Fruit fly (Drosophila melanogaster) whole organism, wandering third instar larva: ENCODE results near the gene CG17139.

Source experiments
- CG32264 ChIP-seq: fragments of 200-800 bp; sonication (Bioruptor generic); optimal IDR thresholded peaks from 2 replicates; lab custom pipeline; 2016; ENCODE audit warnings: missing biosample characterization, missing genetic modification characterization
- CG9705 ChIP-seq: fragments of 200-800 bp; sonication (Bioruptor generic); optimal IDR thresholded peaks from 2 replicates; lab custom pipeline; 2018; ENCODE audit warnings: missing biosample characterization, mild to moderate bottlenecking, missing genetic modification characterization
- CrebA ChIP-seq: fragments of 200-800 bp; sonication (Bioruptor generic); optimal IDR thresholded peaks from 2 replicates; lab custom pipeline; 2016; ENCODE audit warnings: missing biosample characterization, mild to moderate bottlenecking, missing genetic modification characterization, borderline replicate concordance
- Dfd ChIP-seq: fragments of >200 bp; optimal IDR thresholded peaks from 2 replicates; lab custom pipeline; 2017; ENCODE audit warnings: missing biosample characterization, missing genetic modification characterization
- GATAd ChIP-seq: sonication (Bioruptor generic); optimal IDR thresholded peaks from 2 replicates; lab custom pipeline; 2016; ENCODE audit warnings: missing biosample characterization, missing genetic modification characterization
- Hr83 ChIP-seq: fragments of 200-300 bp; sonication (Bioruptor generic); optimal IDR thresholded peaks from 2 replicates; lab custom pipeline; 2016; ENCODE audit warnings: missing biosample characterization, mild to moderate bottlenecking, missing genetic modification characterization, moderate library complexity; ENCODE audit not compliant: poor library complexity, severe bottlenecking
- Jra ChIP-seq: sonication (Bioruptor generic); optimal IDR thresholded peaks from 2 replicates; lab custom pipeline; 2016; ENCODE audit warnings: missing biosample characterization, missing genetic modification characterization
- Mio ChIP-seq: sonication (Bioruptor generic); optimal IDR thresholded peaks from 2 replicates; lab custom pipeline; 2016; ENCODE audit warnings: missing biosample characterization, missing genetic modification characterization
- Myc ChIP-seq: fragments of >200 bp; optimal IDR thresholded peaks from 2 replicates; lab custom pipeline; 2017
- N ChIP-seq: fragments of >200 bp; optimal IDR thresholded peaks from 2 replicates; lab custom pipeline; 2018; ENCODE audit warnings: missing biosample characterization, missing external identifiers, missing genetic modification characterization
- OdsH ChIP-seq: fragments of 200-800 bp; sonication (Bioruptor generic); optimal IDR thresholded peaks from 2 replicates; lab custom pipeline; 2016; ENCODE audit warnings: missing biosample characterization, mild to moderate bottlenecking, missing genetic modification characterization
- Rel ChIP-seq, 2 experiments: fragments of 200-800 bp; sonication (Bioruptor generic) in 1 of 2; optimal IDR thresholded peaks; 2 replicates in 1 of 2; 3 replicates in 1 of 2; lab custom pipeline; 2016 to 2019; ENCODE audit warnings: mild to moderate bottlenecking in 2 of 2, missing biosample characterization in 2 of 2, missing genetic modification characterization in 2 of 2, moderate library complexity in 1 of 2
- Sp1 ChIP-seq: fragments of 200-800 bp; sonication (Bioruptor generic); optimal IDR thresholded peaks from 3 replicates; lab custom pipeline; 2019; ENCODE audit warnings: missing biosample characterization, mild to moderate bottlenecking, missing genetic modification characterization, moderate library complexity
- Vsx2 ChIP-seq: fragments of 200-300, 225-300 bp; sonication (Bioruptor generic); optimal IDR thresholded peaks from 2 replicates; lab custom pipeline; 2018; ENCODE audit warnings: missing biosample characterization, missing genetic modification characterization; ENCODE audit not compliant: partially characterized antibody
- br ChIP-seq: fragments of 200-800 bp; sonication (Bioruptor generic); optimal IDR thresholded peaks from 2 replicates; lab custom pipeline; 2016; ENCODE audit warnings: missing biosample characterization, missing genetic modification characterization
- brk ChIP-seq: fragments of 200-800 bp; sonication (Bioruptor generic); optimal IDR thresholded peaks from 2 replicates; lab custom pipeline; 2016; ENCODE audit warnings: missing biosample characterization, mild to moderate bottlenecking, missing genetic modification characterization
- dl ChIP-seq, 2 experiments: fragments of 175-275, 200-275 bp in 1 of 2; fragments of 200-275 bp in 1 of 2; sonication (Bioruptor generic); optimal IDR thresholded peaks; lab custom pipeline; 2018; ENCODE audit warnings: mild to moderate bottlenecking in 2 of 2, missing biosample characterization in 2 of 2, missing genetic modification characterization in 2 of 2, moderate library complexity in 2 of 2; ENCODE audit not compliant: partially characterized antibody in 2 of 2, insufficient read depth in 1 of 2
- dsf ChIP-seq: sonication (Bioruptor generic); optimal IDR thresholded peaks from 2 replicates; lab custom pipeline; 2016; ENCODE audit warnings: missing biosample characterization, missing genetic modification characterization, borderline replicate concordance
- ey ChIP-seq: fragments of 200-800 bp; sonication (Bioruptor generic); optimal IDR thresholded peaks from 2 replicates; lab custom pipeline; 2016; ENCODE audit warnings: missing biosample characterization, missing genetic modification characterization
- foxo ChIP-seq, 2 experiments: fragments of 200-800 bp; sonication (Bioruptor generic); optimal IDR thresholded peaks; 2 replicates in 1 of 2; 3 replicates in 1 of 2; lab custom pipeline; 2016 to 2017; ENCODE audit warnings: missing biosample characterization in 2 of 2, missing genetic modification characterization in 2 of 2
- fru ChIP-seq: fragments of 200-800 bp; sonication (Bioruptor generic); optimal IDR thresholded peaks from 3 replicates; lab custom pipeline; 2016; ENCODE audit warnings: missing biosample characterization, mild to moderate bottlenecking, missing genetic modification characterization
- h ChIP-seq: fragments of 200-800 bp; sonication (Bioruptor generic); optimal IDR thresholded peaks from 3 replicates; lab custom pipeline; 2016; ENCODE audit warnings: missing biosample characterization, mild to moderate bottlenecking, missing genetic modification characterization
- lola ChIP-seq: fragments of >200 bp; optimal IDR thresholded peaks from 2 replicates; lab custom pipeline; 2017; ENCODE audit warnings: missing biosample characterization, missing genetic modification characterization
- psq ChIP-seq: fragments of 200-800 bp; sonication (Bioruptor generic); optimal IDR thresholded peaks from 3 replicates; lab custom pipeline; 2017; ENCODE audit warnings: missing biosample characterization, mild to moderate bottlenecking, missing genetic modification characterization, moderate library complexity
- rgr ChIP-seq: fragments of 200-800 bp; sonication (Bioruptor generic); optimal IDR thresholded peaks from 3 replicates; lab custom pipeline; 2016; ENCODE audit warnings: missing biosample characterization, mild to moderate bottlenecking, missing genetic modification characterization
- sage ChIP-seq: fragments of 200-800 bp; sonication (Bioruptor generic); optimal IDR thresholded peaks from 2 replicates; lab custom pipeline; 2016; ENCODE audit warnings: missing biosample characterization, mild to moderate bottlenecking, missing genetic modification characterization
- sv ChIP-seq: fragments of 200-800 bp; sonication (Bioruptor generic); optimal IDR thresholded peaks from 3 replicates; lab custom pipeline; 2016; ENCODE audit warnings: missing biosample characterization, missing genetic modification characterization
- usp ChIP-seq: fragments of >200 bp; optimal IDR thresholded peaks from 2 replicates; lab custom pipeline; 2017; ENCODE audit warnings: missing biosample characterization, missing genetic modification characterization
- woc ChIP-seq: sonication (Bioruptor generic); optimal IDR thresholded peaks from 2 replicates; lab custom pipeline; 2016; ENCODE audit warnings: missing biosample characterization, mild to moderate bottlenecking, missing genetic modification characterization

CG17139 gene

dm6 chr2L:10850320-10850990 lies 5.0 kb upstream of the CG17139 start, which contains the start of gene porin (continued):
- TF ChIP-seq dl (GFP tag; optimal IDR thresholded peaks at IDR 0.05; lab: Kevin White, UChicago; ENCODE audit: insufficient read depth in 1 of 2, partially characterized antibody in 2 of 2) (no peak), Vsx2 (GFP tag; lab: Kevin White, UChicago) (peak; percentile 26), CG32264 (GFP tag; lab: Kevin White, UChicago) (no peak), Sp1 (GFP tag; lab: Kevin White, UChicago) (peak; percentile 34), fru (GFP tag; lab: Kevin White, UChicago) (peak; percentile 18), OdsH (no peak)

dm6 chr2L:10849511-10850191 lies 4.2 kb upstream of the CG17139 start, which contains the start of gene SmydA-3:
SmydA-3 (plus strand) TSS chr2L:10850141.
- peak; percentile 18 for TF ChIP-seq h (GFP tag; lab: Kevin White, UChicago)
- peak in 1 of 2 experiments; percentile 37 for TF ChIP-seq foxo (GFP tag; optimal IDR thresholded peaks at IDR 0.05; lab: Kevin White, UChicago)
- TF ChIP-seq CG9705 (GFP tag; lab: Kevin White, UChicago): no peak
- TF ChIP-seq OdsH: peak; percentile 3
- peak; percentile 9 for TF ChIP-seq rgr (GFP tag; lab: Kevin White, UChicago)
- no peak for TF ChIP-seq ey (GFP tag; lab: Kevin White, UChicago)

- no peak for TF ChIP-seq sv (GFP tag; lab: Kevin White, UChicago)
- no peak for TF ChIP-seq Sp1 (GFP tag; lab: Kevin White, UChicago)
- no peak for TF ChIP-seq Vsx2 (GFP tag; lab: Kevin White, UChicago)
- no peak for TF ChIP-seq GATAd (GFP tag; lab: Kevin White, UChicago)
- TF ChIP-seq psq (GFP tag; lab: Kevin White, UChicago): no peak
- no peak for TF ChIP-seq lola (GFP tag; lab: Kevin White, UChicago)
- no peak for TF ChIP-seq dsf
- no peak for TF ChIP-seq fru (GFP tag; lab: Kevin White, UChicago)
- no peak for TF ChIP-seq Dfd (GFP tag; lab: Kevin White, UChicago)
- TF ChIP-seq CrebA: no peak
- no peak for TF ChIP-seq Jra
- no peak for TF ChIP-seq dl (GFP tag; optimal IDR thresholded peaks at IDR 0.05; lab: Kevin White, UChicago; ENCODE audit: insufficient read depth in 1 of 2, partially characterized antibody in 2 of 2)
- no peak for TF ChIP-seq Myc
- TF ChIP-seq, all 38 proteins: peak for 0
Observed at dm6 chr2L:10846944-10847343, 1.5 kb upstream of the CG17139 start, which contains the start of gene Porin2. Porin2 (minus strand) TSS chr2L:10847044.

- TF ChIP-seq OdsH (peak; percentile 22), lola (GFP tag; lab: Kevin White, UChicago) (no peak), psq (GFP tag; lab: Kevin White, UChicago) (peak; percentile 43), Myc (no peak)
Observed at dm6 chr2L:10842326-10842725, 3.1 kb downstream of the CG17139 start, which contains the start of gene CG6700. CG6700 (minus strand) TSS chr2L:10842597.

- TF ChIP-seq br (GFP tag; lab: Kevin White, UChicago) (no peak), foxo (GFP tag; optimal IDR thresholded peaks at IDR 0.05; lab: Kevin White, UChicago) (no peak), N (no peak), usp (GFP tag; lab: Kevin White, UChicago) (no peak), brk (GFP tag; lab: Kevin White, UChicago) (no peak), CG32264 (GFP tag; lab: Kevin White, UChicago) (no peak), sage (no peak), Hr83 (GFP tag; lab: Kevin White, UChicago) (no peak), Rel (GFP tag; optimal IDR thresholded peaks at IDR 0.05; lab: Kevin White, UChicago) (no peak), Rel (tag; optimal IDR thresholded peaks at IDR 0.05; lab: Kevin White, UChicago) (no peak), Mio (GFP tag; lab: Kevin White, UChicago) (no peak), Jra (no peak), lola (GFP tag; lab: Kevin White, UChicago) (no peak), woc (GFP tag; lab: Kevin White, UChicago) (no peak)
Observed at dm6 chr2L:10841619-10842018, 3.8 kb downstream of the CG17139 start.
